Worm (Caenorhabditis elegans) whole organism, dauer: ENCODE data around the gene C53C11.5.

Experiments
- unc-62 ChIP-seq: sonication (generic microtip); optimal IDR thresholded peaks from 2 replicates; lab custom pipeline; 2017; ENCODE audit warnings: missing biosample characterization, missing genetic modification reagents, missing genetic modification characterization

Gene C53C11.5

DNA sequence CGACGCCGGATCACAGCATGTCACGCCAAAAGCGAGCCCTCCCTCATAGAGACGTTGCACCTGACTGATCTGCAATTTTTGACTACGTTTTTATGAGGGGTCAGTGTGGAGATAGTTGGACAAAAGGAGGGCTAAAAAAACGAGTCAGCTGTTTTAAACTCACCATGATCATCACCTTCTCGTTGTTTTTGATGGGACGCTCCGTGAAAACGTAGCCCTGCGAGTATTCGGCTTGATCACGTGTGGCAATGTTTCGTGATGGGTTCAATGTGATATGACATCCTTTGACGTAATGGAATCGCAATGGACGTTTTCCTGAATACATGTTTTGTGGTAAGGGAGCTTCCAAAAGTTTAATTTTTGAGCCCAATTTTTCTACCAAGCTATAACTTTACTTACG is 51.2 kb downstream of the C53C11.5 start:
- no peak for TF ChIP-seq unc-62 (GFP tag; lab: Kevin White, UChicago)

DNA sequence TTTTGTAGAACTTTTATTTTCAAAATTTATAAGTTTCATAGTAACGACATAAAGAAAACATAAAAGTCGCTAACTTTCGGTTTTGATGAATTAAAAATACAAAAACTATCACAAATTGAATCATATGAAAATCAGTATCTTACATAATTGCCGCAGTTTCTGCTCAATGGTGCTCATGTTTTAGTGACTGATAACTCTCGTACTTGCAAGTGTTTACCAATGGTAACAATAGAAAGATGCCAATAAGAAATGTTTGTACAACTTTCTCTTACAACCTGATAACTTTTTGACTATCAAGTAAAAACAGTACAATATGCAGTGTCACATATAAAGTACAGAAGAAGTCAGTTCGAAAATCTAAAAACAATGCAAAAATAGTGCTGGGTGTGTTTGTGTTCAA is 52.3 kb downstream of the C53C11.5 start:
- no peak for TF ChIP-seq unc-62 (GFP tag; lab: Kevin White, UChicago)
